Worm (Caenorhabditis elegans) whole organism, L3 larva: ENCODE results near the gene nas-29.

ENCODE experiments used
- ZK546.5 ChIP-seq: sonication (generic microtip); optimal IDR thresholded peaks from 2 replicates; lab custom pipeline; 2017; ENCODE audit warnings: missing biosample characterization, missing genetic modification characterization
- ama-1 ChIP-seq: fragments of 150-350 bp; optimal IDR thresholded peaks from 2 replicates; lab custom pipeline; 2018
- ceh-28 ChIP-seq: fragments of 150-350 bp; optimal IDR thresholded peaks from 2 replicates; lab custom pipeline; 2014; ENCODE audit warnings: missing biosample characterization, missing genetic modification reagents, missing genetic modification characterization
- ceh-82 ChIP-seq: fragments of 150-350 bp; optimal IDR thresholded peaks from 2 replicates; lab custom pipeline; 2014; ENCODE audit warnings: missing biosample characterization, missing genetic modification characterization
- egl-5 ChIP-seq: fragments of 150-350 bp; optimal IDR thresholded peaks from 2 replicates; lab custom pipeline; 2017; ENCODE audit warnings: missing biosample characterization, missing genetic modification reagents, missing genetic modification characterization, inconsistent platforms
- elt-1 ChIP-seq: fragments of 150-350 bp; optimal IDR thresholded peaks from 2 replicates; lab custom pipeline; 2014; ENCODE audit warnings: missing biosample characterization, missing genetic modification characterization
- elt-2 ChIP-seq: sonication (generic microtip); optimal IDR thresholded peaks from 2 replicates; lab custom pipeline; 2016; ENCODE audit warnings: missing genetic modification reagents, mild to moderate bottlenecking, missing genetic modification characterization, missing compliant biosample characterization
- elt-3 ChIP-seq, 3 experiments: fragments of 150-350 bp in 1 of 3; sonication (generic microtip) in 2 of 3; optimal IDR thresholded peaks; 2 replicates in 2 of 3; 4 replicates in 1 of 3; lab custom pipeline; 2014 to 2017; ENCODE audit warnings: missing biosample characterization in 3 of 3, missing genetic modification characterization in 3 of 3
- fkh-10 ChIP-seq: sonication (generic microtip); optimal IDR thresholded peaks from 2 replicates; lab custom pipeline; 2017; ENCODE audit warnings: missing biosample characterization, missing genetic modification reagents, missing genetic modification characterization
- fkh-2 ChIP-seq: fragments of 150-350 bp; optimal IDR thresholded peaks from 2 replicates; lab custom pipeline; 2014; ENCODE audit warnings: missing biosample characterization, missing genetic modification reagents, missing genetic modification characterization
- fos-1 ChIP-seq: fragments of 150-350 bp; optimal IDR thresholded peaks from 2 replicates; lab custom pipeline; 2014; ENCODE audit warnings: missing biosample characterization, missing genetic modification characterization
- hmg-11 ChIP-seq: sonication (generic microtip); optimal IDR thresholded peaks from 2 replicates; lab custom pipeline; 2016; ENCODE audit warnings: missing genetic modification characterization, missing compliant biosample characterization
- jun-1 ChIP-seq: fragments of 150-350 bp; optimal IDR thresholded peaks from 2 replicates; lab custom pipeline; 2014; ENCODE audit warnings: missing biosample characterization, missing genetic modification reagents, missing genetic modification characterization
- lin-15B ChIP-seq: fragments of 150-350 bp; optimal IDR thresholded peaks from 2 replicates; lab custom pipeline; 2014; ENCODE audit warnings: missing biosample characterization, missing genetic modification characterization
- lin-39 ChIP-seq: fragments of 150-350 bp; optimal IDR thresholded peaks from 2 replicates; lab custom pipeline; 2018; ENCODE audit warnings: missing biosample characterization, missing genetic modification reagents, missing genetic modification characterization
- lsy-12 ChIP-seq: sonication (generic microtip); optimal IDR thresholded peaks from 2 replicates; lab custom pipeline; 2016; ENCODE audit warnings: mild to moderate bottlenecking, missing genetic modification characterization, missing compliant biosample characterization
- mdl-1 ChIP-seq: fragments of 150-350 bp; optimal IDR thresholded peaks from 2 replicates; lab custom pipeline; 2014; ENCODE audit warnings: missing biosample characterization, missing genetic modification characterization
- mml-1 ChIP-seq: fragments of 150-350 bp; sonication (generic microtip); optimal IDR thresholded peaks from 3 replicates; lab custom pipeline; 2014; ENCODE audit warnings: missing biosample characterization, missing genetic modification characterization
- nfya-1 ChIP-seq: sonication (generic microtip); optimal IDR thresholded peaks from 2 replicates; lab custom pipeline; 2017; ENCODE audit warnings: missing genetic modification characterization, mild to moderate bottlenecking, missing compliant biosample characterization, antibody characterized with exemption, moderate library complexity; ENCODE audit not compliant: insufficient read depth
- nhr-11 ChIP-seq: fragments of 150-350 bp; optimal IDR thresholded peaks from 2 replicates; lab custom pipeline; 2014; ENCODE audit warnings: missing biosample characterization, missing genetic modification characterization
- nhr-12 ChIP-seq: fragments of 150-350 bp; optimal IDR thresholded peaks from 2 replicates; lab custom pipeline; 2014; ENCODE audit warnings: missing biosample characterization, missing genetic modification characterization
- nhr-23 ChIP-seq: fragments of 150-350 bp; optimal IDR thresholded peaks from 2 replicates; lab custom pipeline; 2014; ENCODE audit warnings: missing biosample characterization, missing genetic modification reagents, missing genetic modification characterization
- nhr-237 ChIP-seq: fragments of 150-350 bp; optimal IDR thresholded peaks from 2 replicates; lab custom pipeline; 2014; ENCODE audit warnings: missing biosample characterization, missing genetic modification characterization
- nhr-25 ChIP-seq: sonication (generic microtip); optimal IDR thresholded peaks from 2 replicates; lab custom pipeline; 2017; ENCODE audit warnings: missing biosample characterization, missing genetic modification characterization
- nhr-43 ChIP-seq: sonication (generic microtip); optimal IDR thresholded peaks from 2 replicates; lab custom pipeline; 2016; ENCODE audit warnings: mild to moderate bottlenecking, missing genetic modification characterization, missing compliant biosample characterization; ENCODE audit not compliant: poor library complexity, severe bottlenecking
- nhr-67 ChIP-seq: fragments of 150-350 bp; optimal IDR thresholded peaks from 2 replicates; lab custom pipeline; 2014; ENCODE audit warnings: missing biosample characterization, missing genetic modification characterization
- nhr-76 ChIP-seq: fragments of 150-350 bp; sonication (generic microtip); optimal IDR thresholded peaks from 5 replicates; lab custom pipeline; 2014; ENCODE audit warnings: missing biosample characterization, missing genetic modification characterization
- nhr-77 ChIP-seq: fragments of 150-350 bp; optimal IDR thresholded peaks from 2 replicates; lab custom pipeline; 2014; ENCODE audit warnings: missing biosample characterization, missing genetic modification characterization
- pha-4 ChIP-seq: fragments of 150-350 bp; optimal IDR thresholded peaks from 2 replicates; lab custom pipeline; 2014; ENCODE audit warnings: missing biosample characterization, missing genetic modification reagents, missing genetic modification characterization
- pqm-1 ChIP-seq: fragments of 150-350 bp; optimal IDR thresholded peaks from 2 replicates; lab custom pipeline; 2017; ENCODE audit warnings: missing biosample characterization, missing genetic modification characterization, inconsistent platforms
- sea-2 ChIP-seq: fragments of 150-350 bp; sonication (generic microtip); optimal IDR thresholded peaks from 4 replicates; lab custom pipeline; 2014; ENCODE audit warnings: missing biosample characterization, missing genetic modification reagents, missing genetic modification characterization
- skn-1 ChIP-seq: fragments of 150-350 bp; optimal IDR thresholded peaks from 2 replicates; lab custom pipeline; 2014; ENCODE audit warnings: missing biosample characterization, missing genetic modification characterization
- snpc-4 ChIP-seq: fragments of 150-350 bp; optimal IDR thresholded peaks from 2 replicates; lab custom pipeline; 2014; ENCODE audit warnings: missing biosample characterization, missing genetic modification characterization
- tbx-2 ChIP-seq: sonication (generic microtip); optimal IDR thresholded peaks from 2 replicates; lab custom pipeline; 2016; ENCODE audit warnings: mild to moderate bottlenecking, missing genetic modification characterization, missing compliant biosample characterization
- unc-62 ChIP-seq: fragments of 150-350 bp; sonication (generic microtip); optimal IDR thresholded peaks from 4 replicates; lab custom pipeline; 2014; ENCODE audit warnings: missing biosample characterization, missing genetic modification reagents, missing genetic modification characterization
- ztf-11 ChIP-seq: fragments of 150-350 bp; optimal IDR thresholded peaks from 2 replicates; lab custom pipeline; 2014; ENCODE audit warnings: missing biosample characterization, missing genetic modification characterization
- ztf-4 ChIP-seq: fragments of 150-350 bp; optimal IDR thresholded peaks from 2 replicates; lab custom pipeline; 2014; ENCODE audit warnings: missing biosample characterization, missing genetic modification characterization

Gene nas-29

DNA sequence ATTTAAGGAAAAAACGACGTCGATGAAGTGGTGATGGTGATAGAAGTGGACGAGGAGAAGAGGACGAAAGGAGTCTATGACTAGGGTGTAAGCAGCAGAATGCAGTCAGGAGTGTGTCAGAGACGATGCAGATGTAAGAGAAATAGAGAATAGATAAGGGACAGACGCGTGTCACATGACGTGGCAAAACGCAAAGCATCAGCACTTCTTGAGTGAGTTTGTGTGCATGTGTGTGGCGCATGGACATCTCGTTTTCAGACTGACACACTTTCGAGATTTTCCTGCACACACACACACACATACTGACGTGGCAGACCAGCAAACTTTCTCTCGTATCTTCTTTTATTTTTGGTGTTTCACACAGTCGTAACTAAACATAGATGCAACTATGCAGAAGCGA is 40.6 kb upstream of the nas-29 start (continued):
- TF ChIP-seq nhr-77 (tag; lab: Kevin White, UChicago), result no peak
- TF ChIP-seq nhr-43 (tag; lab: Kevin White, UChicago), result peak; percentile 68
- TF ChIP-seq mml-1 (tag; lab: Kevin White, UChicago), result no peak
- TF ChIP-seq fkh-2 (tag; lab: Kevin White, UChicago), result no peak
- no peak for TF ChIP-seq nhr-237 (tag; lab: Kevin White, UChicago)

DNA sequence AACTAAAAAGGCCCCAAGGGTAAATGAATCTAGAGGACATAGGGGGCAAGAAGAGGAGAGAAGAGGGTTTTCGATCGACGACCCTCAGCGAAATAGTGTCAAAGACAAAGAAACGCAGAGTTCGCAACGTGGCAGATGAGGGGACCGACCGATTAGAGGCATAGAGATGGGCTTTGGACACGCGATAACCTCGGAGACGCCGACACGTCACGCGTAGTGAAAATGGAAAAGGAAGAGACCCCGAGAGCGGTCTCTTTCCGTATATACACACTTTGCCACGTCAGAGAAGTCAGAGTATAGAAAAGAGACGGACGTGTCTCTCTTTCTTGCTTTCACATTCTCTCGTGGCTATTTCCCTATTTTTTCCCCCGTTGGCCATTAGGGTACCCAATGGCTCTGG is 39.7 kb upstream of the nas-29 start:
- TF ChIP-seq nhr-11 (tag; lab: Kevin White, UChicago), result no peak
- peak; percentile 37 for TF ChIP-seq snpc-4 (tag; lab: Kevin White, UChicago)
- TF ChIP-seq pqm-1 (tag; lab: Kevin White, UChicago), result no peak
- TF ChIP-seq lin-39 (tag; lab: Kevin White, UChicago), result peak; percentile 71
- no peak for TF ChIP-seq fkh-2 (tag; lab: Kevin White, UChicago)
- TF ChIP-seq hmg-11, result peak; percentile 49
- TF ChIP-seq nhr-76 (tag; lab: Kevin White, UChicago), result peak; percentile 34
- peak; percentile 56 for TF ChIP-seq nhr-25 (tag; lab: Kevin White, UChicago)
- TF ChIP-seq ztf-4, result peak; percentile 46
- no peak for TF ChIP-seq nhr-237 (tag; lab: Kevin White, UChicago)
- peak; percentile 62 for TF ChIP-seq mdl-1 (tag; lab: Kevin White, UChicago)
- TF ChIP-seq lin-15B (tag; lab: Kevin White, UChicago), result peak; percentile 37
- peak; percentile 61 for TF ChIP-seq elt-2 (tag; lab: Kevin White, UChicago)
- no peak for TF ChIP-seq ZK546.5 (tag; lab: Kevin White, UChicago)
- TF ChIP-seq ceh-28 (tag; lab: Kevin White, UChicago), result peak; percentile 38
- TF ChIP-seq fos-1 (tag; lab: Kevin White, UChicago), result no peak
- no peak for TF ChIP-seq nhr-67 (tag; lab: Kevin White, UChicago)
- TF ChIP-seq fkh-10 (GFP tag; lab: Kevin White, UChicago), result peak; percentile 40
- no peak for TF ChIP-seq nhr-12 (tag; lab: Kevin White, UChicago)
- TF ChIP-seq lsy-12 (tag; lab: Kevin White, UChicago), result peak; percentile 56
- peak; percentile 28 for TF ChIP-seq pha-4 (tag; lab: Kevin White, UChicago)
- peak; percentile 49 for TF ChIP-seq nhr-23
- TF ChIP-seq nhr-77 (tag; lab: Kevin White, UChicago), result no peak
- peak; percentile 71 for TF ChIP-seq tbx-2 (tag; lab: Kevin White, UChicago)
- peak; percentile 52 for TF ChIP-seq elt-1
- peak; percentile 73 for TF ChIP-seq nfya-1
- no peak for TF ChIP-seq elt-3 (tag; optimal IDR thresholded peaks at IDR 0.05; lab: Kevin White, UChicago)
- TF ChIP-seq unc-62, result peak; percentile 60
- TF ChIP-seq nhr-43 (tag; lab: Kevin White, UChicago), result peak; percentile 63
- no peak for TF ChIP-seq skn-1 (tag; lab: Kevin White, UChicago)
- no peak for TF ChIP-seq sea-2
- peak; percentile 59 for TF ChIP-seq jun-1 (tag; lab: Kevin White, UChicago)
- TF ChIP-seq ceh-82 (tag; lab: Kevin White, UChicago), result no peak
- TF ChIP-seq egl-5 (tag; lab: Kevin White, UChicago), result peak; percentile 63
- TF ChIP-seq ama-1 (lab: Kevin White, UChicago), result no peak

DNA sequence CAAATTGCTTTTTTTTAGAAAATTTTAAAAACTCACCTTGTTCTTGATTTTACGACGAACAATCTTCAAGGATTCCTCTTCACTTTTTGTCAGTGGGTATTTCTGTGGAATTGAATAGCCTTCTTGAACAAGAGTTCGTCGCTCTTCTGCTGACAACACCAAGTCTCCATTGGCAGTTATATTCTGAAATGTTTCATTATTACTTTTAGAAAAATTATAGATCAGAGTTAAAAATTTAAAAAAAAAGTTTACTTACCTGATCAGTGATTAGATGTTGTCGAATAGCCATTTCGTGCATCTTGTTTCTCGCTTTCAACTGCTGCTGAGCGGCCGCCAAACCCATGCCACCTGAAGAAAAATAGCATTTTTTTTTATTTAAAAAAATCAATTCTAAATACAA is 38.4 kb upstream of the nas-29 start:
- TF ChIP-seq ama-1 (lab: Kevin White, UChicago) (peak; percentile 48), ztf-11 (tag; lab: Kevin White, UChicago) (no peak)
- TF ChIP-seq, all 47 proteins: peak for 1

DNA sequence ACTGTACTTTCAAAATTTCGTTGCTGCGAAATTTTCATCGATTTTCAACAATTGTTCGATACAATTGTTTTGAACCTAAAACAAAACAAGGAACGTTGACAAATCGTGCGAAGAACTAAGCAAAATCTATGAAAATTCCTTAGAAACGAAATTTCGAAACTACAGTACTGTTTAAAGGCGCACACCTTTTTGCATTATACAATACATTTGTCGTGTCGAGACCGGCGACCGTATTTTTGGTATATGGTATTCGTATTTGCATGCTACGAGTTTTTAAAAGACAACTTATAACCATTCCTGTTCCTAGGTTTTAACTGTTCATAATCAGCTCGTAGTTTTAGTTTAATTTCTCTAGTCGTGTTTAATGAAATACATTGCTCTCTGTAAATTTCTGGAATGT is 36.8 kb upstream of the nas-29 start:
- no peak for TF ChIP-seq tbx-2 (tag; lab: Kevin White, UChicago)
- peak; percentile 36 for TF ChIP-seq nhr-43 (tag; lab: Kevin White, UChicago)
- no peak for TF ChIP-seq nhr-76 (tag; lab: Kevin White, UChicago)
- no peak for TF ChIP-seq lsy-12 (tag; lab: Kevin White, UChicago)
- TF ChIP-seq ama-1 (lab: Kevin White, UChicago), result peak; percentile 23
- TF ChIP-seq elt-2 (tag; lab: Kevin White, UChicago), result peak; percentile 28
